4 worm cellular contexts compared by ENCODE assay signal in genomic region chrX:16209660-16210059, ce11.
A peak's percentile ranks its signal among the peaks of the same experiment; 100 is the strongest.
TF ChIP-seq lines count a peak whose summit lies in the region.

No protein-coding gene starts in this region.

TF ChIP-seq in whole organism, L2 larva, 48 proteins besides CTCF, POLR2A, EP300 and RAD21 (continued from another document):
- TF ChIP-seq ztf-4 (tag; optimal IDR thresholded peaks at IDR 0.05; lab: Kevin White, UChicago) = peak; percentile 31
- peak; percentile 79 for TF ChIP-seq F13H6.1 (tag; optimal IDR thresholded peaks at IDR 0.05; lab: Kevin White, UChicago)
- peak; percentile 70 for TF ChIP-seq nhr-237 (tag; optimal IDR thresholded peaks at IDR 0.05; lab: Kevin White, UChicago)
- TF ChIP-seq gmeb-1 (tag; optimal IDR thresholded peaks at IDR 0.05; lab: Kevin White, UChicago) = peak; percentile 76
- TF ChIP-seq Y55F3AM.14 (GFP tag; optimal IDR thresholded peaks at IDR 0.05; lab: Kevin White, UChicago) = peak; percentile 61
- TF ChIP-seq mab-5 (tag; optimal IDR thresholded peaks at IDR 0.05; lab: Kevin White, UChicago) = peak; percentile 89
- TF ChIP-seq ama-1 (optimal IDR thresholded peaks at IDR 0.05; lab: Kevin White, UChicago) = no peak
- TF ChIP-seq nhr-10 (tag; optimal IDR thresholded peaks at IDR 0.05; lab: Kevin White, UChicago) = peak; percentile 68
- TF ChIP-seq blmp-1 (tag; optimal IDR thresholded peaks at IDR 0.05; lab: Kevin White, UChicago; ENCODE audit: insufficient read depth) = peak; percentile 5
- no peak for TF ChIP-seq mbf-1 (tag; optimal IDR thresholded peaks at IDR 0.05; lab: Kevin White, UChicago)
- no peak for TF ChIP-seq unc-62 (GFP tag; optimal IDR thresholded peaks at IDR 0.05; lab: Kevin White, UChicago)
- TF ChIP-seq fos-1 (tag; optimal IDR thresholded peaks at IDR 0.05; lab: Kevin White, UChicago) = peak; percentile 77
- TF ChIP-seq nhr-21 (tag; optimal IDR thresholded peaks at IDR 0.05; lab: Kevin White, UChicago) = peak; percentile 88
- peak; percentile 7 to 56 for TF ChIP-seq mdl-1 (tag; optimal IDR thresholded peaks at IDR 0.05; lab: Kevin White, UChicago)

TF ChIP-seq in whole organism, L4 larva, 104 proteins besides CTCF, POLR2A, EP300 and RAD21 (continued from another document and continues in another):
- peak; percentile 86 for TF ChIP-seq zip-11 (GFP tag; IDR thresholded peaks at IDR 0.05; lab: Robert Waterston, UW)
- peak; percentile 66 for TF ChIP-seq nhr-111 (GFP tag; optimal IDR thresholded peaks at IDR 0.05; lab: Kevin White, UChicago)
- no peak for TF ChIP-seq skn-1 (tag; optimal IDR thresholded peaks at IDR 0.05; lab: Kevin White, UChicago)
- TF ChIP-seq nhr-25 (tag; optimal IDR thresholded peaks at IDR 0.05; lab: Kevin White, UChicago; ENCODE audit: borderline replicate concordance, insufficient read depth) = peak; percentile 8
- TF ChIP-seq T26A8.4 (GFP tag; IDR thresholded peaks at IDR 0.05; lab: Robert Waterston, UW) = peak; percentile 95
- TF ChIP-seq mep-1 (tag; optimal IDR thresholded peaks at IDR 0.05; lab: Kevin White, UChicago) = peak; percentile 93
- peak; percentile 90 for TF ChIP-seq lin-1 (GFP tag; IDR thresholded peaks at IDR 0.05; lab: Robert Waterston, UW)
- peak; percentile 78 for TF ChIP-seq spr-3 (GFP tag; optimal IDR thresholded peaks at IDR 0.05; lab: Kevin White, UChicago)
- TF ChIP-seq ctbp-1 (GFP tag; IDR thresholded peaks at IDR 0.05; lab: Robert Waterston, UW) = peak; percentile 96
- TF ChIP-seq dmd-8 (GFP tag; IDR thresholded peaks at IDR 0.05; lab: Robert Waterston, UW) = peak; percentile 97
- peak; percentile 95 for TF ChIP-seq nhr-102 (tag; optimal IDR thresholded peaks at IDR 0.05; lab: Kevin White, UChicago)
- TF ChIP-seq nhr-6 (tag; optimal IDR thresholded peaks at IDR 0.05; lab: Kevin White, UChicago) = peak; percentile 90
- peak; percentile 57 for TF ChIP-seq gei-8 (GFP tag; optimal IDR thresholded peaks at IDR 0.05; lab: Kevin White, UChicago)
- peak; percentile 91 for TF ChIP-seq F26F4.8 (GFP tag; conservative IDR thresholded peaks at IDR 0.05; lab: Robert Waterston, UW)
- peak; percentile 89 for TF ChIP-seq dmd-6 (GFP tag; IDR thresholded peaks at IDR 0.05; lab: Robert Waterston, UW)
- TF ChIP-seq lsy-2 (tag; optimal IDR thresholded peaks at IDR 0.05; lab: Kevin White, UChicago) = peak; percentile 71 to 80
- peak; percentile 87 for TF ChIP-seq Y5F2A.4 (GFP tag; optimal IDR thresholded peaks at IDR 0.05; lab: Kevin White, UChicago)
- TF ChIP-seq jun-1 (tag; optimal IDR thresholded peaks at IDR 0.05; lab: Kevin White, UChicago) = peak; percentile 67
- TF ChIP-seq madf-5 (GFP tag; IDR thresholded peaks at IDR 0.05; lab: Robert Waterston, UW) = peak; percentile 86 to 94
- TF ChIP-seq nhr-76 (tag; optimal IDR thresholded peaks at IDR 0.05; lab: Kevin White, UChicago) = no peak
- peak; percentile 70; the same call in 1 of the 2 replicates for TF ChIP-seq nhr-41 (GFP tag; IDR thresholded peaks at IDR 0.05; lab: Robert Waterston, UW)
- no peak for TF ChIP-seq ceh-82 (tag; optimal IDR thresholded peaks at IDR 0.05; lab: Kevin White, UChicago)
- TF ChIP-seq nhr-48 (tag; optimal IDR thresholded peaks at IDR 0.05; lab: Kevin White, UChicago) = peak; percentile 76
- peak; percentile 48 for TF ChIP-seq unc-130 (GFP tag; optimal IDR thresholded peaks at IDR 0.05; lab: Kevin White, UChicago)
- peak; percentile 79 for TF ChIP-seq lir-3 (tag; optimal IDR thresholded peaks at IDR 0.05; lab: Kevin White, UChicago)
- TF ChIP-seq ztf-11 (tag; optimal IDR thresholded peaks at IDR 0.05; lab: Kevin White, UChicago) = no peak
- peak; percentile 26 for TF ChIP-seq nhr-10 (tag; optimal IDR thresholded peaks at IDR 0.05; lab: Kevin White, UChicago)
- peak; percentile 89 for TF ChIP-seq spr-1 (tag; optimal IDR thresholded peaks at IDR 0.05; lab: Kevin White, UChicago)
- TF ChIP-seq set-16 (GFP tag; IDR thresholded peaks at IDR 0.05; lab: Robert Waterston, UW) = peak; percentile 64
- peak; percentile 96 for TF ChIP-seq saeg-2 (GFP tag; IDR thresholded peaks at IDR 0.05; lab: Robert Waterston, UW)
- TF ChIP-seq daf-16 (GFP tag; optimal IDR thresholded peaks at IDR 0.05; lab: Kevin White, UChicago) = peak; percentile 91 to 92
- peak; percentile 77 for TF ChIP-seq daf-16 (tag; optimal IDR thresholded peaks at IDR 0.05; lab: Kevin White, UChicago)
- peak; percentile 90 for TF ChIP-seq ZK337.2 (GFP tag; IDR thresholded peaks at IDR 0.05; lab: Robert Waterston, UW)
- TF ChIP-seq lin-15B (tag; optimal IDR thresholded peaks at IDR 0.05; lab: Kevin White, UChicago) = no peak
- peak; percentile 94 for TF ChIP-seq mes-2 (tag; optimal IDR thresholded peaks at IDR 0.05; lab: Kevin White, UChicago; ENCODE audit: poor library complexity, severe bottlenecking)
- peak; percentile 85 for TF ChIP-seq daf-19 (GFP tag; conservative IDR thresholded peaks at IDR 0.05; lab: Robert Waterston, UW)
- TF ChIP-seq ceh-28 (tag; optimal IDR thresholded peaks at IDR 0.05; lab: Kevin White, UChicago) = no peak
- TF ChIP-seq rbr-2 (tag; optimal IDR thresholded peaks at IDR 0.05; lab: Kevin White, UChicago) = peak; percentile 92
- peak; percentile 93 for TF ChIP-seq ceh-20 (GFP tag; IDR thresholded peaks at IDR 0.05; lab: Robert Waterston, UW)

TF ChIP-seq in whole organism, late embryonic, 69 proteins besides CTCF, POLR2A, EP300 and RAD21 (continued from another document and continues in another):
- TF ChIP-seq C08G9.2 (tag; optimal IDR thresholded peaks at IDR 0.05; lab: Kevin White, UChicago) (peak; percentile 84), unc-3 (GFP tag; conservative IDR thresholded peaks at IDR 0.05; lab: Robert Waterston, UW) (peak; percentile 88), unc-3 (tag; optimal IDR thresholded peaks at IDR 0.05; lab: Kevin White, UChicago) (peak; percentile 14), che-1 (tag; optimal IDR thresholded peaks at IDR 0.05; lab: Kevin White, UChicago) (peak; percentile 82), C38D4.7 (GFP tag; optimal IDR thresholded peaks at IDR 0.05; lab: Kevin White, UChicago) (peak; percentile 77), syd-9 (tag; optimal IDR thresholded peaks at IDR 0.05; lab: Kevin White, UChicago) (peak; percentile 72), sox-2 (GFP tag; IDR thresholded peaks at IDR 0.05; lab: Robert Waterston, UW) (peak; percentile 81), npax-4 (tag; optimal IDR thresholded peaks at IDR 0.05; lab: Kevin White, UChicago) (peak; percentile 52), ets-4 (tag; optimal IDR thresholded peaks at IDR 0.05; lab: Kevin White, UChicago) (peak; percentile 13), unc-42 (tag; optimal IDR thresholded peaks at IDR 0.05; lab: Kevin White, UChicago) (peak; percentile 45), pax-1 (tag; optimal IDR thresholded peaks at IDR 0.05; lab: Kevin White, UChicago) (peak; percentile 18), hlh-30 (tag; optimal IDR thresholded peaks at IDR 0.05; lab: Kevin White, UChicago; ENCODE audit: insufficient read depth) (peak; percentile 74), pros-1 (tag; optimal IDR thresholded peaks at IDR 0.05; lab: Kevin White, UChicago) (no peak), pag-3 (tag; optimal IDR thresholded peaks at IDR 0.05; lab: Kevin White, UChicago; ENCODE audit: borderline replicate concordance) (peak; percentile 20), pqm-1 (tag; optimal IDR thresholded peaks at IDR 0.05; lab: Kevin White, UChicago) (peak; percentile 67), dmd-4 (tag; optimal IDR thresholded peaks at IDR 0.05; lab: Kevin White, UChicago; ENCODE audit: borderline replicate concordance) (peak; percentile 74), ref-2 (tag; optimal IDR thresholded peaks at IDR 0.05; lab: Kevin White, UChicago) (peak; percentile 86), ceh-30 (tag; optimal IDR thresholded peaks at IDR 0.05; lab: Kevin White, UChicago) (peak; percentile 87), K09A11.1 (tag; optimal IDR thresholded peaks at IDR 0.05; lab: Kevin White, UChicago; ENCODE audit: insufficient read depth) (peak; percentile 78), Y22D7AL.16 (tag; optimal IDR thresholded peaks at IDR 0.05; lab: Kevin White, UChicago) (peak; percentile 79), nfya-1 (tag; optimal IDR thresholded peaks at IDR 0.05; lab: Kevin White, UChicago) (peak; percentile 83), zip-5 (tag; optimal IDR thresholded peaks at IDR 0.05; lab: Kevin White, UChicago) (peak; percentile 28), madf-2 (tag; optimal IDR thresholded peaks at IDR 0.05; lab: Kevin White, UChicago) (peak; percentile 67), K02D7.2 (tag; optimal IDR thresholded peaks at IDR 0.05; lab: Kevin White, UChicago) (peak; percentile 69), pat-9 (tag; optimal IDR thresholded peaks at IDR 0.05; lab: Kevin White, UChicago) (peak; percentile 82), T23F11.4 (GFP tag; optimal IDR thresholded peaks at IDR 0.05; lab: Kevin White, UChicago) (peak; percentile 82), ceh-19 (GFP tag; optimal IDR thresholded peaks at IDR 0.05; lab: Kevin White, UChicago) (peak; percentile 89), gmeb-2 (tag; optimal IDR thresholded peaks at IDR 0.05; lab: Kevin White, UChicago) (peak; percentile 85), lin-11 (tag; optimal IDR thresholded peaks at IDR 0.05; lab: Kevin White, UChicago) (peak; percentile 65), ztf-16 (tag; optimal IDR thresholded peaks at IDR 0.05; lab: Kevin White, UChicago) (peak; percentile 75), fkh-6 (tag; optimal IDR thresholded peaks at IDR 0.05; lab: Kevin White, UChicago) (peak; percentile 71), ahr-1 (tag; optimal IDR thresholded peaks at IDR 0.05; lab: Kevin White, UChicago) (peak; percentile 46), ceh-14 (tag; optimal IDR thresholded peaks at IDR 0.05; lab: Kevin White, UChicago) (peak; percentile 61), ceh-45 (GFP tag; IDR thresholded peaks at IDR 0.05; lab: Robert Waterston, UW) (peak; percentile 80), pha-4 (tag; optimal IDR thresholded peaks at IDR 0.05; lab: Kevin White, UChicago) (no peak), ceh-48 (tag; optimal IDR thresholded peaks at IDR 0.05; lab: Kevin White, UChicago) (peak; percentile 68), ceh-6 (GFP tag; optimal IDR thresholded peaks at IDR 0.05; lab: Kevin White, UChicago) (peak; percentile 86), dve-1 (tag; optimal IDR thresholded peaks at IDR 0.05; lab: Kevin White, UChicago) (peak; percentile 84), unc-55 (GFP tag; optimal IDR thresholded peaks at IDR 0.05; lab: Kevin White, UChicago) (peak; percentile 52), tbx-7 (tag; optimal IDR thresholded peaks at IDR 0.05; lab: Kevin White, UChicago) (peak; percentile 49), fkh-10 (GFP tag; optimal IDR thresholded peaks at IDR 0.05; lab: Kevin White, UChicago) (peak; percentile 71), sdc-2 (tag; optimal IDR thresholded peaks at IDR 0.05; lab: Kevin White, UChicago) (peak; percentile 98)

TF ChIP-seq in whole organism, mixed stage, embryonic, 35 proteins besides CTCF, POLR2A, EP300 and RAD21 (continued from another document):
- peak; percentile 47 for TF ChIP-seq ces-1 (GFP tag; optimal IDR thresholded peaks at IDR 0.05; lab: Kevin White, UChicago)
- TF ChIP-seq elt-1 (tag; optimal IDR thresholded peaks at IDR 0.05; lab: Kevin White, UChicago; ENCODE audit: borderline replicate concordance, insufficient read depth) = peak; percentile 35
- peak; percentile 94 for TF ChIP-seq sptf-1 (tag; optimal IDR thresholded peaks at IDR 0.05; lab: Kevin White, UChicago)
- TF ChIP-seq nhr-237 (tag; optimal IDR thresholded peaks at IDR 0.05; lab: Kevin White, UChicago) = peak; percentile 87
- TF ChIP-seq hlh-1 (tag; optimal IDR thresholded peaks at IDR 0.05; lab: Kevin White, UChicago) = peak; percentile 68
